Fruit fly (Drosophila melanogaster) whole organism, embryonic: ENCODE measurements around the gene COX7AL2.

Experiments
- Awh ChIP-seq: fragments of 200-800 bp; sonication (Bioruptor generic); IDR thresholded peaks from 2 replicates; pipeline ENCODE4, ENCODE4 v1.3.6; 2022; ENCODE audit warnings: missing biosample characterization, missing genetic modification characterization
- B-H2 ChIP-seq: fragments of 200-800 bp; sonication (Bioruptor generic); optimal IDR thresholded peaks from 2 replicates; lab custom pipeline; 2018; ENCODE audit warnings: missing biosample characterization, mild to moderate bottlenecking, missing genetic modification characterization
- Bteb2 ChIP-seq: fragments of 200-800 bp; sonication (Bioruptor generic); optimal IDR thresholded peaks from 2 replicates; lab custom pipeline; 2016; ENCODE audit warnings: missing biosample characterization, missing genetic modification characterization
- CG10565 ChIP-seq: fragments of 200-800 bp; sonication (Bioruptor generic); optimal IDR thresholded peaks from 3 replicates; lab custom pipeline; 2016; ENCODE audit warnings: missing biosample characterization, mild to moderate bottlenecking, missing genetic modification characterization
- CG10959 ChIP-seq: fragments of 200-800 bp; sonication (Bioruptor generic); IDR thresholded peaks from 2 replicates; pipeline ENCODE4 v1.3.6; 2022; ENCODE audit warnings: missing biosample characterization, missing genetic modification characterization
- CG12299 ChIP-seq: fragments of 200-800 bp; sonication (Bioruptor generic); optimal IDR thresholded peaks from 2 replicates; lab custom pipeline; 2018; ENCODE audit warnings: missing biosample characterization, mild to moderate bottlenecking, missing genetic modification characterization
- CG13123 ChIP-seq: fragments of 200-800 bp; sonication (Bioruptor generic); optimal IDR thresholded peaks from 2 replicates; lab custom pipeline; 2016; ENCODE audit warnings: missing biosample characterization, missing genetic modification characterization
- CG13296 ChIP-seq: fragments of 200-800 bp; sonication (Bioruptor generic); optimal IDR thresholded peaks from 3 replicates; lab custom pipeline; 2018; ENCODE audit warnings: missing biosample characterization, mild to moderate bottlenecking, missing genetic modification characterization
- CG14014 ChIP-seq: fragments of 200-800 bp; sonication (Bioruptor generic); IDR thresholded peaks from 2 replicates; pipeline ENCODE4 v1.3.6; 2022; ENCODE audit warnings: missing biosample characterization, missing genetic modification characterization
- CG18262 ChIP-seq: fragments of 200-800 bp; optimal IDR thresholded peaks from 3 replicates; lab custom pipeline; 2019; ENCODE audit warnings: missing biosample characterization, mild to moderate bottlenecking, missing genetic modification characterization, moderate library complexity
- CG1832 ChIP-seq: fragments of 200-800 bp; sonication (Bioruptor generic); optimal IDR thresholded peaks from 2 replicates; lab custom pipeline; 2017; ENCODE audit warnings: missing biosample characterization, mild to moderate bottlenecking, missing genetic modification characterization, inconsistent platforms
- CG31365 ChIP-seq: fragments of 200-800 bp; sonication (Bioruptor generic); optimal IDR thresholded peaks from 2 replicates; lab custom pipeline; 2018; ENCODE audit warnings: missing biosample characterization, mild to moderate bottlenecking, missing genetic modification characterization
- CG34376 ChIP-seq: fragments of 200-800 bp; sonication (Bioruptor generic); optimal IDR thresholded peaks from 2 replicates; lab custom pipeline; 2018; ENCODE audit warnings: missing biosample characterization, mild to moderate bottlenecking, missing genetic modification characterization
- CG4707 ChIP-seq: fragments of 200-800 bp; sonication (Bioruptor generic); optimal IDR thresholded peaks from 2 replicates; lab custom pipeline; 2018; ENCODE audit warnings: missing biosample characterization, mild to moderate bottlenecking, missing genetic modification characterization, moderate library complexity
- CG6272 ChIP-seq: fragments of 200-800 bp; sonication (Bioruptor generic); IDR thresholded peaks from 2 replicates; pipeline ENCODE4 v1.3.6; 2022; ENCODE audit warnings: missing biosample characterization, missing genetic modification characterization
- CG7372 ChIP-seq: fragments of 200-800 bp; sonication (Bioruptor generic); IDR thresholded peaks from 2 replicates; pipeline ENCODE4 v1.3.6; 2022; ENCODE audit warnings: missing biosample characterization, missing genetic modification characterization
- CG8359 ChIP-seq: fragments of 200-800 bp; sonication (Bioruptor generic); optimal IDR thresholded peaks from 2 replicates; lab custom pipeline; 2017; ENCODE audit warnings: missing biosample characterization, mild to moderate bottlenecking, missing genetic modification characterization, borderline replicate concordance
- CG9797 ChIP-seq: fragments of 200-800 bp; sonication (Bioruptor generic); optimal IDR thresholded peaks from 3 replicates; lab custom pipeline; 2018; ENCODE audit warnings: missing biosample characterization, mild to moderate bottlenecking, missing genetic modification characterization
- CG9817 ChIP-seq: fragments of 200-800 bp; sonication (Bioruptor generic); optimal IDR thresholded peaks from 2 replicates; lab custom pipeline; 2018; ENCODE audit warnings: missing biosample characterization, mild to moderate bottlenecking, missing genetic modification characterization, moderate library complexity
- CoRest ChIP-seq: fragments of 200-800 bp; sonication (Bioruptor generic); optimal IDR thresholded peaks from 3 replicates; lab custom pipeline; 2018; ENCODE audit warnings: missing biosample characterization, mild to moderate bottlenecking, missing genetic modification characterization, moderate library complexity
- Deaf1 ChIP-seq: fragments of 200-800 bp; optimal IDR thresholded peaks from 3 replicates; lab custom pipeline; 2019; ENCODE audit warnings: missing biosample characterization, mild to moderate bottlenecking, missing genetic modification characterization, moderate library complexity
- ERR ChIP-seq: fragments of 200-800 bp; sonication (Bioruptor generic); optimal IDR thresholded peaks from 2 replicates; lab custom pipeline; 2016; ENCODE audit warnings: missing biosample characterization, missing genetic modification characterization
- Elba2 ChIP-seq: fragments of 200-800 bp; sonication (Bioruptor generic); optimal IDR thresholded peaks from 3 replicates; lab custom pipeline; 2016; ENCODE audit warnings: missing biosample characterization, missing genetic modification characterization
- Ets65A ChIP-seq: fragments of 200-800 bp; sonication (Bioruptor generic); peaks from one replicate; lab custom pipeline; 2016; ENCODE audit warnings: missing biosample characterization, missing genetic modification characterization
- Lhr ChIP-seq: fragments of 200-800 bp; sonication (Bioruptor generic); optimal IDR thresholded peaks from 3 replicates; lab custom pipeline; 2017; ENCODE audit warnings: mild to moderate bottlenecking, missing biosample characterization, missing genetic modification reagents, missing genetic modification characterization
- Mrtf ChIP-seq: fragments of 200-800 bp; sonication (Bioruptor generic); IDR thresholded peaks from 3 replicates; pipeline ENCODE4 v1.3.6; 2022; ENCODE audit warnings: missing biosample characterization, missing genetic modification characterization
- NC2α ChIP-seq: fragments of 200-800 bp; sonication (Bioruptor generic); optimal IDR thresholded peaks from 2 replicates; lab custom pipeline; 2016; ENCODE audit warnings: missing biosample characterization, missing genetic modification characterization
- Tbp ChIP-seq: fragments of >200 bp; optimal IDR thresholded peaks from 2 replicates; lab custom pipeline; 2018; ENCODE audit warnings: missing biosample characterization, missing genetic modification characterization
- Vsx1 ChIP-seq: fragments of 200-800 bp; sonication (Bioruptor generic); optimal IDR thresholded peaks from 2 replicates; lab custom pipeline; 2017; ENCODE audit warnings: missing biosample characterization, mild to moderate bottlenecking, missing genetic modification characterization, missing genetic modification reagents
- ap ChIP-seq: fragments of 200-800 bp; sonication (Bioruptor generic); IDR thresholded peaks from 2 replicates; pipeline ENCODE4 v1.3.6; 2022; ENCODE audit warnings: missing biosample characterization, missing genetic modification characterization
- az2 ChIP-seq: fragments of 200-800 bp; sonication (Bioruptor generic); optimal IDR thresholded peaks from 3 replicates; lab custom pipeline; 2016; ENCODE audit warnings: missing biosample characterization, missing genetic modification characterization
- bab2 ChIP-seq: fragments of 200-800 bp; sonication (Bioruptor generic); optimal IDR thresholded peaks from 2 replicates; lab custom pipeline; 2016; ENCODE audit warnings: missing biosample characterization, missing genetic modification characterization
- bsh ChIP-seq, 2 experiments: fragments of 200-800 bp; sonication (Bioruptor generic); optimal IDR thresholded peaks; 2 replicates each; lab custom pipeline; 2017 to 2018; ENCODE audit warnings: mild to moderate bottlenecking in 2 of 2, missing biosample characterization in 2 of 2, missing genetic modification characterization in 2 of 2, moderate library complexity in 1 of 2
- caup ChIP-seq: fragments of 200-800 bp; sonication (Bioruptor generic); optimal IDR thresholded peaks from 3 replicates; lab custom pipeline; 2017; ENCODE audit warnings: missing biosample characterization, mild to moderate bottlenecking, missing genetic modification characterization, moderate library complexity; ENCODE audit not compliant: severe bottlenecking
- cg ChIP-seq: fragments of 200-800 bp; sonication (Bioruptor generic); optimal IDR thresholded peaks from 3 replicates; lab custom pipeline; 2019; ENCODE audit warnings: missing biosample characterization, mild to moderate bottlenecking, missing genetic modification characterization, moderate library complexity
- crol ChIP-seq: fragments of 200-800 bp; sonication (Bioruptor generic); IDR thresholded peaks from 2 replicates; pipeline ENCODE4 v1.3.6; 2022; ENCODE audit warnings: missing biosample characterization, missing genetic modification characterization
- exex ChIP-seq: fragments of 200-800 bp; sonication (Bioruptor generic); optimal IDR thresholded peaks from 4 replicates; lab custom pipeline; 2018; ENCODE audit warnings: missing biosample characterization, mild to moderate bottlenecking, missing genetic modification characterization, moderate library complexity
- fd64A ChIP-seq: fragments of 200-800 bp; sonication (Bioruptor generic); optimal IDR thresholded peaks from 3 replicates; lab custom pipeline; 2018; ENCODE audit warnings: missing biosample characterization, mild to moderate bottlenecking, missing genetic modification characterization
- jing ChIP-seq: fragments of 200-800 bp; sonication (Bioruptor generic); optimal IDR thresholded peaks from 2 replicates; lab custom pipeline; 2018; ENCODE audit warnings: missing biosample characterization, mild to moderate bottlenecking, missing genetic modification characterization
- ken ChIP-seq: fragments of 200-800 bp; sonication (Bioruptor generic); IDR thresholded peaks from 3 replicates; pipeline ENCODE4 v1.3.6; 2022; ENCODE audit warnings: missing biosample characterization, missing genetic modification characterization
- odd ChIP-seq: fragments of 200-800 bp; sonication (Bioruptor generic); optimal IDR thresholded peaks from 2 replicates; lab custom pipeline; 2017; ENCODE audit warnings: missing biosample characterization, mild to moderate bottlenecking, missing genetic modification characterization
- psq ChIP-seq: fragments of 200-800 bp; sonication (Bioruptor generic); optimal IDR thresholded peaks from 2 replicates; lab custom pipeline; 2017; ENCODE audit warnings: missing biosample characterization, missing genetic modification characterization
- rib ChIP-seq: fragments of 200-800 bp; sonication (Bioruptor generic); IDR thresholded peaks from 2 replicates; pipeline ENCODE4 v1.3.6; 2022; ENCODE audit warnings: missing biosample characterization, missing genetic modification characterization
- salm ChIP-seq: fragments of 200-800 bp; sonication (Bioruptor generic); optimal IDR thresholded peaks from 2 replicates; lab custom pipeline; 2018; ENCODE audit warnings: missing biosample characterization, mild to moderate bottlenecking, missing genetic modification characterization
- schlank ChIP-seq: fragments of 200-800 bp; sonication (Bioruptor generic); optimal IDR thresholded peaks from 2 replicates; lab custom pipeline; 2018; ENCODE audit warnings: missing biosample characterization, mild to moderate bottlenecking, missing genetic modification characterization
- tin ChIP-seq: fragments of 200-800 bp; sonication (Bioruptor generic); optimal IDR thresholded peaks from 3 replicates; lab custom pipeline; 2016; ENCODE audit warnings: missing biosample characterization, missing genetic modification characterization
- trh ChIP-seq: fragments of 200-800 bp; sonication (Bioruptor generic); optimal IDR thresholded peaks from 2 replicates; lab custom pipeline; 2016; ENCODE audit warnings: missing biosample characterization, missing genetic modification characterization
- zen ChIP-seq: fragments of 200-800 bp; sonication (Bioruptor generic); optimal IDR thresholded peaks from 3 replicates; lab custom pipeline; 2018; ENCODE audit warnings: missing biosample characterization, mild to moderate bottlenecking, missing genetic modification characterization, moderate library complexity
- zfh2 ChIP-seq: fragments of 200-800 bp; sonication (Bioruptor generic); optimal IDR thresholded peaks from 2 replicates; lab custom pipeline; 2016; ENCODE audit warnings: missing biosample characterization, missing genetic modification characterization

COX7AL2 gene

dm6 chr2L:2198613-2199432 lies 1.1 kb upstream of the COX7AL2 start (continued):
- TF ChIP-seq tin: peak; percentile 79
- TF ChIP-seq CG12299 (tag; lab: Kevin White, UChicago): peak; percentile 23
- TF ChIP-seq crol: no peak
- TF ChIP-seq CG6272 (GFP tag; lab: Robert Waterston, UW): peak; percentile 84
- TF ChIP-seq trh: peak; percentile 67
- TF ChIP-seq caup (GFP tag; lab: Kevin White, UChicago): peak; percentile 75
- peak; percentile 86 for TF ChIP-seq CoRest (tag; lab: Kevin White, UChicago)
- TF ChIP-seq Mrtf (GFP tag; lab: Robert Waterston, UW): no peak
- peak; percentile 36 for TF ChIP-seq exex
- peak; percentile 96 to 97 for TF ChIP-seq bsh (GFP tag; optimal IDR thresholded peaks at IDR 0.05; lab: Kevin White, UChicago)
- TF ChIP-seq CG31365 (tag; lab: Kevin White, UChicago): peak; percentile 60
- TF ChIP-seq cg (GFP tag; lab: Kevin White, UChicago): peak; percentile 57
- no peak for TF ChIP-seq ap (GFP tag; lab: Robert Waterston, UW)
- TF ChIP-seq Ets65A: peak; percentile 99
- peak; percentile 89 for TF ChIP-seq CG18262 (tag; lab: Kevin White, UChicago)
- no peak for TF ChIP-seq CG7372
- TF ChIP-seq schlank (tag; lab: Kevin White, UChicago): peak; percentile 31
- peak; percentile 73 for TF ChIP-seq ERR (GFP tag; lab: Kevin White, UChicago)
- TF ChIP-seq Elba2 (GFP tag; lab: Kevin White, UChicago): peak; percentile 41
- TF ChIP-seq CG10959 (GFP tag; lab: Robert Waterston, UW): no peak
- TF ChIP-seq CG8359 (GFP tag; lab: Kevin White, UChicago): peak; percentile 73
- peak; percentile 85 for TF ChIP-seq NC2α
- peak; percentile 83 for TF ChIP-seq CG1832 (GFP tag; lab: Kevin White, UChicago)
- TF ChIP-seq CG34376 (GFP tag; lab: Kevin White, UChicago): peak; percentile 71
- peak; percentile 88 for TF ChIP-seq bab2 (GFP tag; lab: Kevin White, UChicago)
- peak; percentile 74 for TF ChIP-seq fd64A (GFP tag; lab: Kevin White, UChicago)
- TF ChIP-seq psq (GFP tag; lab: Kevin White, UChicago): peak; percentile 66
- no peak for TF ChIP-seq CG14014 (GFP tag; lab: Robert Waterston, UW)
- peak; percentile 70 for TF ChIP-seq CG4707 (GFP tag; lab: Kevin White, UChicago)
- TF ChIP-seq Awh (GFP tag; lab: Robert Waterston, UW): no peak
- TF ChIP-seq Deaf1: peak; percentile 89
- TF ChIP-seq odd (GFP tag; lab: Kevin White, UChicago): peak; percentile 43
- TF ChIP-seq salm (tag; lab: Kevin White, UChicago): peak; percentile 69
- TF ChIP-seq CG9797 (GFP tag; lab: Kevin White, UChicago): peak; percentile 22
- TF ChIP-seq Bteb2 (GFP tag; lab: Kevin White, UChicago): peak; percentile 78
- TF ChIP-seq CG10565: peak; percentile 48
- TF ChIP-seq Lhr (GFP tag; lab: Kevin White, UChicago): peak; percentile 62
- peak; percentile 84 for TF ChIP-seq jing
- peak; percentile 28 for TF ChIP-seq B-H2 (GFP tag; lab: Kevin White, UChicago)
- TF ChIP-seq zfh2 (GFP tag; lab: Kevin White, UChicago): peak; percentile 68
- TF ChIP-seq zen (tag; lab: Kevin White, UChicago): peak; percentile 57
- no peak for TF ChIP-seq Tbp (GFP tag; lab: Kevin White, UChicago)
- peak; percentile 87 for TF ChIP-seq az2 (GFP tag; lab: Kevin White, UChicago)
- peak; percentile 61 for TF ChIP-seq CG9817
- TF ChIP-seq CG13123 (GFP tag; lab: Kevin White, UChicago): peak; percentile 65
- TF ChIP-seq rib (GFP tag; lab: Robert Waterston, UW): no peak
- TF ChIP-seq CG13296 (GFP tag; lab: Kevin White, UChicago): peak; percentile 62
- TF ChIP-seq Vsx1 (GFP tag; lab: Kevin White, UChicago): peak; percentile 57
- TF ChIP-seq ken (GFP tag; lab: Robert Waterston, UW): no peak
